Fruit fly (Drosophila melanogaster) whole organism, embryonic: ENCODE data around the gene CG43954.
A peak's percentile ranks its signal among the peaks of the same experiment; 100 is the strongest.

ENCODE experiments used
- Antp ChIP-seq: fragments of 200-800 bp; sonication (Bioruptor generic); optimal IDR thresholded peaks from 3 replicates; lab custom pipeline; 2016; ENCODE audit warnings: missing biosample characterization, missing genetic modification characterization
- B-H2 ChIP-seq: fragments of 200-800 bp; sonication (Bioruptor generic); optimal IDR thresholded peaks from 2 replicates; lab custom pipeline; 2018; ENCODE audit warnings: missing biosample characterization, mild to moderate bottlenecking, missing genetic modification characterization
- CG10366 ChIP-seq: fragments of 200-800 bp; sonication (Bioruptor generic); IDR thresholded peaks from 2 replicates; pipeline ENCODE4 v1.3.6; 2022; ENCODE audit warnings: missing biosample characterization, missing genetic modification characterization
- CG10543 ChIP-seq: fragments of 200-800 bp; sonication (Bioruptor generic); optimal IDR thresholded peaks from 3 replicates; lab custom pipeline; 2017; ENCODE audit warnings: missing biosample characterization, mild to moderate bottlenecking, missing genetic modification characterization, moderate library complexity
- CG12104 ChIP-seq: fragments of 200-800 bp; sonication (Bioruptor generic); optimal IDR thresholded peaks from 3 replicates; lab custom pipeline; 2016; ENCODE audit warnings: missing biosample characterization, missing genetic modification characterization
- CG12219 ChIP-seq: fragments of 200-800 bp; sonication (Bioruptor generic); optimal IDR thresholded peaks from 3 replicates; lab custom pipeline; 2018; ENCODE audit warnings: missing biosample characterization, mild to moderate bottlenecking, missing genetic modification characterization
- CG12942 ChIP-seq: fragments of 200-800 bp; sonication (Bioruptor generic); optimal IDR thresholded peaks from 3 replicates; lab custom pipeline; 2016; ENCODE audit warnings: missing biosample characterization, missing genetic modification characterization
- CG13624 ChIP-seq: fragments of 200-800 bp; sonication (Bioruptor generic); optimal IDR thresholded peaks from 2 replicates; lab custom pipeline; 2016; ENCODE audit warnings: missing biosample characterization, missing genetic modification characterization
- CG15073 ChIP-seq: fragments of 200-800 bp; sonication (Bioruptor generic); optimal IDR thresholded peaks from 2 replicates; lab custom pipeline; 2016; ENCODE audit warnings: missing biosample characterization, missing genetic modification characterization
- CG15479 ChIP-seq: fragments of 200-800 bp; sonication (Bioruptor generic); optimal IDR thresholded peaks from 3 replicates; lab custom pipeline; 2019; ENCODE audit warnings: missing biosample characterization, mild to moderate bottlenecking, missing genetic modification characterization, moderate library complexity
- CG16813 ChIP-seq: fragments of 200-800 bp; sonication (Bioruptor generic); IDR thresholded peaks from 3 replicates; pipeline ENCODE4 v1.3.6; 2022; ENCODE audit warnings: missing biosample characterization, missing genetic modification characterization; ENCODE audit not compliant: partially characterized antibody
- CG1792 ChIP-seq: fragments of 200-800 bp; sonication (Bioruptor generic); optimal IDR thresholded peaks from 2 replicates; lab custom pipeline; 2016; ENCODE audit warnings: missing biosample characterization, missing genetic modification characterization
- CG18262 ChIP-seq: fragments of 200-800 bp; optimal IDR thresholded peaks from 3 replicates; lab custom pipeline; 2019; ENCODE audit warnings: missing biosample characterization, mild to moderate bottlenecking, missing genetic modification characterization, moderate library complexity
- CG18476 ChIP-seq: fragments of 200-800 bp; sonication (Bioruptor generic); optimal IDR thresholded peaks from 2 replicates; lab custom pipeline; 2016; ENCODE audit warnings: missing biosample characterization, mild to moderate bottlenecking, missing genetic modification characterization
- CG2199 ChIP-seq: fragments of 200-800 bp; sonication (Bioruptor generic); IDR thresholded peaks from 3 replicates; pipeline ENCODE4 v1.3.6; 2022; ENCODE audit warnings: missing biosample characterization, missing genetic modification characterization
- CG32532 ChIP-seq: fragments of 200-800 bp; sonication (Bioruptor generic); IDR thresholded peaks from 2 replicates; pipeline ENCODE4 v1.3.6; 2022; ENCODE audit warnings: missing biosample characterization, missing genetic modification characterization
- CG3838 ChIP-seq: fragments of 200-800 bp; sonication (Bioruptor generic); optimal IDR thresholded peaks from 3 replicates; lab custom pipeline; 2016; ENCODE audit warnings: missing biosample characterization, missing genetic modification characterization
- CG43689 ChIP-seq: fragments of 200-800 bp; sonication (Bioruptor generic); IDR thresholded peaks from 2 replicates; pipeline ENCODE4 v1.3.6; 2022; ENCODE audit warnings: missing biosample characterization, missing genetic modification characterization
- CG6175 ChIP-seq: fragments of 200-800 bp; sonication (Bioruptor generic); IDR thresholded peaks from 3 replicates; pipeline ENCODE4 v1.3.6; 2022; ENCODE audit warnings: missing biosample characterization, missing genetic modification characterization
- CG6272 ChIP-seq: fragments of 200-800 bp; sonication (Bioruptor generic); IDR thresholded peaks from 2 replicates; pipeline ENCODE4 v1.3.6; 2022; ENCODE audit warnings: missing biosample characterization, missing genetic modification characterization
- CG7556 ChIP-seq: fragments of 200-800 bp; sonication (Bioruptor generic); optimal IDR thresholded peaks from 2 replicates; lab custom pipeline; 2017; ENCODE audit warnings: missing biosample characterization, mild to moderate bottlenecking, missing genetic modification characterization
- CG7839 ChIP-seq: fragments of 200-800 bp; sonication (Bioruptor generic); optimal IDR thresholded peaks from 3 replicates; lab custom pipeline; 2018; ENCODE audit warnings: missing biosample characterization, mild to moderate bottlenecking, missing genetic modification characterization, moderate library complexity
- CG8924 ChIP-seq: fragments of 200-800 bp; optimal IDR thresholded peaks from 3 replicates; lab custom pipeline; 2019; ENCODE audit warnings: missing biosample characterization, mild to moderate bottlenecking, missing genetic modification characterization, moderate library complexity
- CG9215 ChIP-seq: fragments of 200-800 bp; sonication (Bioruptor generic); IDR thresholded peaks from 2 replicates; pipeline ENCODE4 v1.3.6; 2022; ENCODE audit warnings: missing biosample characterization, missing genetic modification characterization
- CoRest ChIP-seq: fragments of 200-800 bp; sonication (Bioruptor generic); optimal IDR thresholded peaks from 3 replicates; lab custom pipeline; 2018; ENCODE audit warnings: missing biosample characterization, mild to moderate bottlenecking, missing genetic modification characterization, moderate library complexity
- Ets65A ChIP-seq: fragments of 200-800 bp; sonication (Bioruptor generic); peaks from one replicate; lab custom pipeline; 2016; ENCODE audit warnings: missing biosample characterization, missing genetic modification characterization
- Fer2 ChIP-seq: fragments of 200-800 bp; sonication (Bioruptor generic); optimal IDR thresholded peaks from 2 replicates; lab custom pipeline; 2018; ENCODE audit warnings: missing biosample characterization, mild to moderate bottlenecking, missing genetic modification characterization, moderate library complexity
- H2.0 ChIP-seq: fragments of 200-800 bp; sonication (Bioruptor generic); IDR thresholded peaks from 2 replicates; pipeline ENCODE4 v1.3.6; 2022; ENCODE audit warnings: missing biosample characterization, missing genetic modification characterization
- Mad ChIP-seq: fragments of 200-800 bp; sonication (Bioruptor generic); optimal IDR thresholded peaks from 2 replicates; lab custom pipeline; 2016; ENCODE audit warnings: missing biosample characterization, missing genetic modification characterization
- PHDP ChIP-seq: fragments of 200-800 bp; sonication (Bioruptor generic); optimal IDR thresholded peaks from 3 replicates; lab custom pipeline; 2018; ENCODE audit warnings: missing biosample characterization, mild to moderate bottlenecking, missing genetic modification characterization, moderate library complexity
- Sin3A ChIP-seq: fragments of >200 bp; optimal IDR thresholded peaks from 2 replicates; lab custom pipeline; 2018
- Trl ChIP-seq, 3 experiments: fragments of >200 bp in 2 of 3; fragments of 200-800 bp in 1 of 3; sonication (Bioruptor generic) in 1 of 3; optimal IDR thresholded peaks; 2 replicates in 1 of 3; 3 replicates in 2 of 3; lab custom pipeline; 2016 to 2017; ENCODE audit warnings: missing biosample characterization in 1 of 3, missing genetic modification characterization in 1 of 3
- aop ChIP-seq: fragments of 200-800 bp; sonication (Bioruptor generic); IDR thresholded peaks from 2 replicates; pipeline ENCODE4 v1.3.6; 2022; ENCODE audit warnings: missing biosample characterization, missing genetic modification characterization
- cad ChIP-seq: fragments of >200 bp; optimal IDR thresholded peaks from 2 replicates; lab custom pipeline; 2017; ENCODE audit warnings: missing biosample characterization, missing genetic modification characterization
- fd64A ChIP-seq: fragments of 200-800 bp; sonication (Bioruptor generic); optimal IDR thresholded peaks from 3 replicates; lab custom pipeline; 2018; ENCODE audit warnings: missing biosample characterization, mild to moderate bottlenecking, missing genetic modification characterization
- fu2 ChIP-seq: fragments of 200-800 bp; sonication (Bioruptor generic); optimal IDR thresholded peaks from 2 replicates; lab custom pipeline; 2016; ENCODE audit warnings: missing biosample characterization, missing genetic modification characterization
- gt ChIP-seq: fragments of 200-800 bp; sonication (Bioruptor generic); IDR thresholded peaks from 2 replicates; pipeline ENCODE4 v1.3.6; 2022; ENCODE audit warnings: missing biosample characterization, missing genetic modification characterization
- ham ChIP-seq: fragments of 200-800 bp; sonication (Bioruptor generic); IDR thresholded peaks from 2 replicates; pipeline ENCODE4 v1.3.6; 2022; ENCODE audit warnings: missing biosample characterization, missing genetic modification characterization
- hb ChIP-seq: fragments of 200-800 bp; sonication (Bioruptor generic); IDR thresholded peaks from 3 replicates; pipeline ENCODE4 v1.3.6; 2022; ENCODE audit warnings: missing biosample characterization, missing genetic modification characterization; ENCODE audit not compliant: partially characterized antibody
- insv ChIP-seq, 2 experiments: fragments of 200-800 bp; sonication (Bioruptor generic); optimal IDR thresholded peaks; 3 replicates each; lab custom pipeline; 2016 to 2018; ENCODE audit warnings: missing biosample characterization in 2 of 2, missing genetic modification characterization in 2 of 2
- kay ChIP-seq: fragments of 200-800 bp; sonication (Bioruptor generic); optimal IDR thresholded peaks from 2 replicates; lab custom pipeline; 2016; ENCODE audit warnings: missing biosample characterization, missing genetic modification characterization
- mirr ChIP-seq: fragments of 200-800 bp; sonication (Bioruptor generic); optimal IDR thresholded peaks from 3 replicates; lab custom pipeline; 2018; ENCODE audit warnings: missing biosample characterization, mild to moderate bottlenecking, missing genetic modification characterization
- nerfin-1 ChIP-seq: fragments of 200-800 bp; sonication (Bioruptor generic); optimal IDR thresholded peaks from 3 replicates; lab custom pipeline; 2019; ENCODE audit warnings: missing biosample characterization, mild to moderate bottlenecking, missing genetic modification characterization, moderate library complexity
- pfk ChIP-seq: fragments of 200-800 bp; sonication (Bioruptor generic); optimal IDR thresholded peaks from 2 replicates; lab custom pipeline; 2018; ENCODE audit warnings: missing biosample characterization, mild to moderate bottlenecking, missing genetic modification characterization, moderate library complexity
- sens-2 ChIP-seq: fragments of 200-800 bp; sonication (Bioruptor generic); IDR thresholded peaks from 2 replicates; pipeline ENCODE4 v1.3.6; 2022; ENCODE audit warnings: missing biosample characterization, missing genetic modification characterization
- slou ChIP-seq: fragments of 200-800 bp; sonication (Bioruptor generic); optimal IDR thresholded peaks from 3 replicates; lab custom pipeline; 2016; ENCODE audit warnings: missing biosample characterization, missing genetic modification characterization
- stwl ChIP-seq: fragments of 200-800 bp; sonication (Bioruptor generic); optimal IDR thresholded peaks from 3 replicates; lab custom pipeline; 2018; ENCODE audit warnings: missing biosample characterization, mild to moderate bottlenecking, missing genetic modification characterization, moderate library complexity
- sug ChIP-seq: fragments of 200-800 bp; optimal IDR thresholded peaks from 2 replicates; lab custom pipeline; 2019; ENCODE audit warnings: missing biosample characterization, mild to moderate bottlenecking, missing genetic modification characterization, moderate library complexity
- tap ChIP-seq: fragments of 200-800 bp; optimal IDR thresholded peaks from 3 replicates; lab custom pipeline; 2019; ENCODE audit warnings: missing biosample characterization, mild to moderate bottlenecking, missing genetic modification characterization, moderate library complexity
- tin ChIP-seq: fragments of 200-800 bp; sonication (Bioruptor generic); optimal IDR thresholded peaks from 3 replicates; lab custom pipeline; 2016; ENCODE audit warnings: missing biosample characterization, missing genetic modification characterization
- toy ChIP-seq: fragments of 200-800 bp; sonication (Bioruptor generic); IDR thresholded peaks from 2 replicates; pipeline ENCODE4 v1.3.6; 2022; ENCODE audit warnings: missing biosample characterization, missing genetic modification characterization
- zfh1 ChIP-seq: fragments of 200-800 bp; sonication (Bioruptor generic); IDR thresholded peaks from 3 replicates; pipeline ENCODE4 v1.3.6; 2022; ENCODE audit warnings: missing biosample characterization, missing genetic modification characterization

CG43954 gene

DNA sequence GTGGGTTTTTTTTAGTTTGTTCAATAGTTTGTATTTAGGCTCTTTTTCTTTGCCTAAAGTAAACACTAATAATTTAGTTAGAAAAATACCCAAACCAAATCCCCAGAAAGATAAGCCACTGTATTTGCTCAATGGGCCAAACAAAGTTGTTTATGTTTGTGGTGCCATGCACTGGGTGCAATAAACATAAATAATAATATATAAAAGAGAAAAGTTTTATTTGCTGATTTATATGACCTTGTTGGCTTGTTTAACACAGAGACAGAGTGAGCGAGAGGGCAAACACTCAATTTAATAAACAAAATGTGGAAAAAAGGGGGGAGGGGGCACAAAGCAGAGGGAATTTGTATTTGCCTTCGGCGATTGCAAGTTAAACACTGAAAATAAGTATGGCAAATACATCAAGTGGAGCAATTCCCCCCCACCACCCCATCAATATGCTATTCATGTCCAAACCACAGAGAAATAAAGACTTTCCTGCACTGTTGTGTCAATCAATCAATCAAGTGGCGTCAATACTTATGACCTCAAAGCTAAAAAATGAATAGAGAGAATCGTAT is 70.9 kb downstream of the CG43954 start (continued):
- TF ChIP-seq stwl (tag; lab: Kevin White, UChicago) = peak; percentile 47
- TF ChIP-seq Ets65A = no peak
- peak; percentile 22 for TF ChIP-seq CG7839
- no peak for TF ChIP-seq CG43689 (GFP tag; lab: Robert Waterston, UW)
- no peak for TF ChIP-seq pfk (GFP tag; lab: Kevin White, UChicago)
- no peak for TF ChIP-seq CG12219 (GFP tag; lab: Kevin White, UChicago)
- no peak for TF ChIP-seq B-H2 (GFP tag; lab: Kevin White, UChicago)
- no peak for TF ChIP-seq tin (GFP tag; lab: Kevin White, UChicago)
- TF ChIP-seq CG15479 (GFP tag; lab: Kevin White, UChicago) = peak; percentile 13
- no peak for TF ChIP-seq slou (GFP tag; lab: Kevin White, UChicago)
- TF ChIP-seq Trl (optimal IDR thresholded peaks at IDR 0.05; lab: Kevin White, UChicago) = no peak
- no peak for TF ChIP-seq Trl (GFP tag; optimal IDR thresholded peaks at IDR 0.05; lab: Kevin White, UChicago)
- no peak for TF ChIP-seq insv (GFP tag; optimal IDR thresholded peaks at IDR 0.05; lab: Kevin White, UChicago)
- TF ChIP-seq CoRest (tag; lab: Kevin White, UChicago) = peak; percentile 31
- TF ChIP-seq CG12942 (GFP tag; lab: Kevin White, UChicago) = no peak
- TF ChIP-seq CG1792 (GFP tag; lab: Kevin White, UChicago) = no peak
- no peak for TF ChIP-seq Sin3A (lab: Kevin White, UChicago)
- no peak for TF ChIP-seq H2.0 (GFP tag; lab: Robert Waterston, UW)
- TF ChIP-seq CG7556 (GFP tag; lab: Kevin White, UChicago) = peak; percentile 38
- peak; percentile 68 for TF ChIP-seq CG8924 (tag; lab: Kevin White, UChicago)
- TF ChIP-seq fu2 (GFP tag; lab: Kevin White, UChicago) = no peak
- TF ChIP-seq Antp (GFP tag; lab: Kevin White, UChicago) = no peak
- TF ChIP-seq CG15073 (GFP tag; lab: Kevin White, UChicago) = no peak
- no peak for TF ChIP-seq cad (GFP tag; lab: Kevin White, UChicago)
- no peak for TF ChIP-seq gt
- no peak for TF ChIP-seq aop
- TF ChIP-seq fd64A (GFP tag; lab: Kevin White, UChicago) = peak; percentile 53
- TF ChIP-seq tap = peak; percentile 0
- peak; percentile 29 for TF ChIP-seq PHDP (tag; lab: Kevin White, UChicago)
- TF ChIP-seq toy = no peak
- no peak for TF ChIP-seq CG10366 (GFP tag; lab: Robert Waterston, UW)
- no peak for TF ChIP-seq CG13624 (GFP tag; lab: Kevin White, UChicago)
- TF ChIP-seq sug (tag; lab: Kevin White, UChicago) = no peak
- TF ChIP-seq CG18476 (GFP tag; lab: Kevin White, UChicago) = no peak
- TF ChIP-seq CG16813 (GFP tag; lab: Robert Waterston, UW) = no peak
- peak; percentile 72 for TF ChIP-seq CG18262 (tag; lab: Kevin White, UChicago)
- TF ChIP-seq CG10543 (GFP tag; lab: Kevin White, UChicago) = no peak
- no peak for TF ChIP-seq zfh1 (GFP tag; lab: Robert Waterston, UW)
- TF ChIP-seq CG12104 = no peak
- no peak for TF ChIP-seq Mad (GFP tag; lab: Kevin White, UChicago)
- no peak for TF ChIP-seq hb
- no peak for TF ChIP-seq sens-2 (GFP tag; lab: Robert Waterston, UW)
- TF ChIP-seq nerfin-1 = peak; percentile 63
- no peak for TF ChIP-seq kay (GFP tag; lab: Kevin White, UChicago)
- TF ChIP-seq CG32532 (GFP tag; lab: Robert Waterston, UW) = no peak
- no peak for TF ChIP-seq Fer2 (tag; lab: Kevin White, UChicago)
- TF ChIP-seq CG6272 (GFP tag; lab: Robert Waterston, UW) = no peak
- no peak for TF ChIP-seq CG6175 (GFP tag; lab: Robert Waterston, UW)
- TF ChIP-seq CG3838 (GFP tag; lab: Kevin White, UChicago) = no peak
- TF ChIP-seq CG2199 (GFP tag; lab: Robert Waterston, UW) = no peak
- TF ChIP-seq CG9215 = no peak
- TF ChIP-seq ham (GFP tag; lab: Robert Waterston, UW) = no peak
- TF ChIP-seq mirr (GFP tag; lab: Kevin White, UChicago) = no peak
